Fruit fly (Drosophila melanogaster) whole organism, embryonic: ENCODE measurements around the gene wry.

Source experiments
- Abd-B ChIP-seq: fragments of 200-800 bp; sonication (Bioruptor generic); optimal IDR thresholded peaks from 2 replicates; lab custom pipeline; 2018; ENCODE audit warnings: missing biosample characterization, mild to moderate bottlenecking, missing genetic modification characterization, moderate library complexity
- Adf1 ChIP-seq: fragments of 200-800 bp; sonication (Bioruptor generic); IDR thresholded peaks from 2 replicates; pipeline ENCODE4 v1.3.6; 2022; ENCODE audit warnings: missing biosample characterization, missing genetic modification characterization
- CG13296 ChIP-seq: fragments of 200-800 bp; sonication (Bioruptor generic); optimal IDR thresholded peaks from 3 replicates; lab custom pipeline; 2018; ENCODE audit warnings: missing biosample characterization, mild to moderate bottlenecking, missing genetic modification characterization
- CG15479 ChIP-seq: fragments of 200-800 bp; sonication (Bioruptor generic); optimal IDR thresholded peaks from 3 replicates; lab custom pipeline; 2019; ENCODE audit warnings: missing biosample characterization, mild to moderate bottlenecking, missing genetic modification characterization, moderate library complexity
- CG17612 ChIP-seq: fragments of 200-800 bp; sonication (Bioruptor generic); IDR thresholded peaks from 2 replicates; pipeline ENCODE4 v1.3.6; 2022; ENCODE audit warnings: missing biosample characterization, missing genetic modification characterization
- CG18619 ChIP-seq: fragments of 200-800 bp; sonication (Bioruptor generic); optimal IDR thresholded peaks from 3 replicates; lab custom pipeline; 2017; ENCODE audit warnings: missing biosample characterization, mild to moderate bottlenecking, missing genetic modification characterization
- CG2116 ChIP-seq: fragments of 200-800 bp; sonication (Bioruptor generic); optimal IDR thresholded peaks from 3 replicates; lab custom pipeline; 2018; ENCODE audit warnings: missing biosample characterization, mild to moderate bottlenecking, missing genetic modification characterization
- CG30020 ChIP-seq: fragments of 200-800 bp; optimal IDR thresholded peaks from 2 replicates; lab custom pipeline; 2019; ENCODE audit warnings: missing biosample characterization, mild to moderate bottlenecking, missing genetic modification characterization, moderate library complexity
- CG3407 ChIP-seq: fragments of 200-800 bp; sonication (Bioruptor generic); optimal IDR thresholded peaks from 2 replicates; lab custom pipeline; 2018; ENCODE audit warnings: missing biosample characterization, mild to moderate bottlenecking, missing genetic modification characterization
- CG5245 ChIP-seq: fragments of 200-800 bp; sonication (Bioruptor generic); optimal IDR thresholded peaks from 3 replicates; lab custom pipeline; 2016; ENCODE audit warnings: missing biosample characterization, missing genetic modification characterization
- CG6791 ChIP-seq: fragments of 200-800 bp; sonication (Bioruptor generic); IDR thresholded peaks from 3 replicates; pipeline ENCODE4 v1.3.6; 2022; ENCODE audit warnings: missing biosample characterization, missing genetic modification characterization; ENCODE audit not compliant: partially characterized antibody
- CG7271 ChIP-seq: fragments of 200-800 bp; sonication (Bioruptor generic); optimal IDR thresholded peaks from 2 replicates; lab custom pipeline; 2018; ENCODE audit warnings: missing biosample characterization, mild to moderate bottlenecking, missing genetic modification characterization, moderate library complexity
- CG7357 ChIP-seq: fragments of 200-800 bp; sonication (Bioruptor generic); IDR thresholded peaks from 3 replicates; pipeline ENCODE4 v1.3.6; 2022; ENCODE audit warnings: missing biosample characterization, missing genetic modification characterization
- CG8290 ChIP-seq, 3 experiments: fragments of 200-800 bp; sonication (Bioruptor generic); optimal IDR thresholded peaks; 2 replicates each; lab custom pipeline; 2016 to 2019; ENCODE audit warnings: missing biosample characterization in 3 of 3, missing genetic modification characterization in 3 of 3, mild to moderate bottlenecking in 2 of 3, moderate library complexity in 1 of 3
- CG9797 ChIP-seq: fragments of 200-800 bp; sonication (Bioruptor generic); optimal IDR thresholded peaks from 3 replicates; lab custom pipeline; 2018; ENCODE audit warnings: missing biosample characterization, mild to moderate bottlenecking, missing genetic modification characterization
- Dfd ChIP-seq, 2 experiments: fragments of >200 bp; optimal IDR thresholded peaks; 2 replicates each; lab custom pipeline; 2017; ENCODE audit warnings: missing biosample characterization in 2 of 2, missing genetic modification characterization in 2 of 2
- Dip2 ChIP-seq: fragments of 200-800 bp; sonication (Bioruptor generic); IDR thresholded peaks from 2 replicates; pipeline ENCODE4 v1.3.6; 2022; ENCODE audit warnings: missing biosample characterization, missing genetic modification characterization
- Dll ChIP-seq: fragments of 200-800 bp; sonication (Bioruptor generic); IDR thresholded peaks from 4 replicates; pipeline ENCODE4 v1.3.6; 2022; ENCODE audit warnings: missing biosample characterization, missing genetic modification characterization; ENCODE audit not compliant: partially characterized antibody
- Gug ChIP-seq: fragments of 200-800 bp; sonication (Bioruptor generic); IDR thresholded peaks from 4 replicates; pipeline ENCODE4 v1.3.6; 2022; ENCODE audit warnings: missing biosample characterization, missing genetic modification characterization
- Hand ChIP-seq: fragments of 200-800 bp; sonication (Bioruptor generic); optimal IDR thresholded peaks from 2 replicates; lab custom pipeline; 2017; ENCODE audit warnings: mild to moderate bottlenecking, missing biosample characterization, missing genetic modification reagents, missing genetic modification characterization
- HmgD ChIP-seq: fragments of 200-800 bp; sonication (Bioruptor generic); optimal IDR thresholded peaks from 3 replicates; lab custom pipeline; 2016; ENCODE audit warnings: missing biosample characterization, missing genetic modification characterization
- MBD-R2 ChIP-seq: fragments of 200-800 bp; sonication (Bioruptor generic); IDR thresholded peaks from 2 replicates; pipeline ENCODE4 v1.3.6; 2022; ENCODE audit warnings: missing biosample characterization, missing genetic modification characterization
- Max ChIP-seq: fragments of 200-800 bp; sonication (Bioruptor generic); optimal IDR thresholded peaks from 2 replicates; lab custom pipeline; 2016; ENCODE audit warnings: missing biosample characterization, mild to moderate bottlenecking, missing genetic modification characterization
- Neu2 ChIP-seq: fragments of 200-800 bp; sonication (Bioruptor generic); optimal IDR thresholded peaks from 3 replicates; lab custom pipeline; 2016; ENCODE audit warnings: missing biosample characterization, missing genetic modification characterization, borderline replicate concordance
- Nf-YC ChIP-seq: fragments of 200-800 bp; optimal IDR thresholded peaks from 3 replicates; lab custom pipeline; 2019; ENCODE audit warnings: missing biosample characterization, mild to moderate bottlenecking, missing genetic modification characterization, moderate library complexity
- Rx ChIP-seq: fragments of 200-800 bp; sonication (Bioruptor generic); IDR thresholded peaks from 2 replicates; pipeline ENCODE4 v1.3.6; 2022; ENCODE audit warnings: missing biosample characterization, missing genetic modification characterization
- Stat92E ChIP-seq, 3 experiments: fragments of >200 bp in 2 of 3; fragments of 200-800 bp in 1 of 3; sonication (Bioruptor generic) in 1 of 3; optimal IDR thresholded peaks; 2 replicates each; lab custom pipeline; 2017 to 2019; ENCODE audit warnings: missing biosample characterization in 3 of 3, missing genetic modification characterization in 3 of 3, mild to moderate bottlenecking in 1 of 3, moderate library complexity in 1 of 3
- bbx ChIP-seq: fragments of 200-800 bp; sonication (Bioruptor generic); IDR thresholded peaks from 2 replicates; pipeline ENCODE4 v1.3.6; 2022; ENCODE audit warnings: missing biosample characterization, missing genetic modification characterization; ENCODE audit not compliant: partially characterized antibody
- bcd ChIP-seq: fragments of 200-800 bp; sonication (Bioruptor generic); optimal IDR thresholded peaks from 2 replicates; lab custom pipeline; 2017; ENCODE audit warnings: missing biosample characterization, mild to moderate bottlenecking, missing genetic modification characterization
- bowl ChIP-seq: fragments of 200-800 bp; sonication (Bioruptor generic); IDR thresholded peaks from 2 replicates; pipeline ENCODE4 v1.3.6; 2022; ENCODE audit warnings: missing biosample characterization, missing genetic modification characterization
- chn ChIP-seq: fragments of 200-800 bp; sonication (Bioruptor generic); optimal IDR thresholded peaks from 2 replicates; lab custom pipeline; 2016; ENCODE audit warnings: missing biosample characterization, missing genetic modification characterization
- croc ChIP-seq: fragments of 200-800 bp; sonication (Bioruptor generic); conservative IDR thresholded peaks from 3 replicates; pipeline ENCODE4 v1.3.6; 2022; ENCODE audit warnings: missing biosample characterization, missing genetic modification characterization
- danr ChIP-seq: fragments of 200-800 bp; sonication (Bioruptor generic); IDR thresholded peaks from 2 replicates; pipeline ENCODE4 v1.3.6; 2022; ENCODE audit warnings: missing biosample characterization, missing genetic modification characterization
- dmrt11E ChIP-seq: fragments of 200-800 bp; sonication (Bioruptor generic); optimal IDR thresholded peaks from 3 replicates; lab custom pipeline; 2018; ENCODE audit warnings: missing biosample characterization, mild to moderate bottlenecking, missing genetic modification characterization, moderate library complexity
- dpn ChIP-seq, 2 experiments: fragments of 200-800 bp; sonication (Bioruptor generic); optimal IDR thresholded peaks; 3 replicates each; lab custom pipeline; 2016; ENCODE audit warnings: missing biosample characterization in 2 of 2, missing genetic modification characterization in 2 of 2
- emc ChIP-seq: fragments of 200-800 bp; sonication (Bioruptor generic); optimal IDR thresholded peaks from 2 replicates; lab custom pipeline; 2016; ENCODE audit warnings: missing biosample characterization, missing genetic modification characterization
- fu2 ChIP-seq: fragments of 200-800 bp; sonication (Bioruptor generic); optimal IDR thresholded peaks from 2 replicates; lab custom pipeline; 2016; ENCODE audit warnings: missing biosample characterization, missing genetic modification characterization
- gce ChIP-seq: fragments of 200-800 bp; sonication (Bioruptor generic); IDR thresholded peaks from 3 replicates; pipeline ENCODE4 v1.3.6; 2022; ENCODE audit warnings: missing biosample characterization, missing genetic modification characterization
- gro ChIP-seq: fragments of 200-800 bp; sonication (Bioruptor generic); optimal IDR thresholded peaks from 2 replicates; lab custom pipeline; 2016; ENCODE audit warnings: missing biosample characterization, missing genetic modification characterization
- oc ChIP-seq: fragments of 200-800 bp; sonication (Bioruptor generic); optimal IDR thresholded peaks from 2 replicates; lab custom pipeline; 2018; ENCODE audit warnings: missing biosample characterization, mild to moderate bottlenecking, missing genetic modification characterization, moderate library complexity
- peb ChIP-seq: fragments of 200-800 bp; sonication (Bioruptor generic); IDR thresholded peaks from 2 replicates; pipeline ENCODE4 v1.3.6; 2022; ENCODE audit warnings: missing biosample characterization, missing genetic modification characterization
- pho ChIP-seq: fragments of 200-800 bp; sonication (Bioruptor generic); optimal IDR thresholded peaks from 2 replicates; lab custom pipeline; 2016; ENCODE audit warnings: missing biosample characterization, missing genetic modification characterization
- pita ChIP-seq: fragments of 200-800 bp; sonication (Bioruptor generic); optimal IDR thresholded peaks from 2 replicates; lab custom pipeline; 2017; ENCODE audit warnings: missing biosample characterization, mild to moderate bottlenecking, missing genetic modification characterization
- slp2 ChIP-seq: fragments of 200-800 bp; sonication (Bioruptor generic); optimal IDR thresholded peaks from 2 replicates; lab custom pipeline; 2016; ENCODE audit warnings: missing biosample characterization, missing genetic modification characterization
- sob ChIP-seq: fragments of 200-800 bp; sonication (Bioruptor generic); IDR thresholded peaks from 2 replicates; pipeline ENCODE4 v1.3.6; 2022; ENCODE audit warnings: missing biosample characterization, missing genetic modification characterization
- stc ChIP-seq: fragments of 200-800 bp; sonication (Bioruptor generic); IDR thresholded peaks from 2 replicates; pipeline ENCODE4 v1.3.6; 2022; ENCODE audit warnings: missing biosample characterization, missing genetic modification characterization
- toy ChIP-seq: fragments of 200-800 bp; sonication (Bioruptor generic); IDR thresholded peaks from 2 replicates; pipeline ENCODE4 v1.3.6; 2022; ENCODE audit warnings: missing biosample characterization, missing genetic modification characterization
- trh ChIP-seq: fragments of 200-800 bp; sonication (Bioruptor generic); optimal IDR thresholded peaks from 2 replicates; lab custom pipeline; 2016; ENCODE audit warnings: missing biosample characterization, missing genetic modification characterization
- zfh2 ChIP-seq: fragments of 200-800 bp; sonication (Bioruptor generic); optimal IDR thresholded peaks from 2 replicates; lab custom pipeline; 2016; ENCODE audit warnings: missing biosample characterization, missing genetic modification characterization

Gene wry

dm6 chr2L:1884409-1885082, 48.2 kb downstream of the wry start, which contains the start of gene Wdr62 (continued):
- TF ChIP-seq Neu2 (GFP tag; lab: Kevin White, UChicago) (no peak), trh (GFP tag; lab: Kevin White, UChicago) (peak; percentile 6), fu2 (peak; percentile 35), Adf1 (GFP tag; lab: Robert Waterston, UW) (peak; percentile 75), croc (GFP tag; lab: Robert Waterston, UW) (no peak; the same call in 2 of the 3 replicates), CG7271 (peak; percentile 15), Nf-YC (tag; lab: Kevin White, UChicago) (peak; percentile 54), CG30020 (tag; lab: Kevin White, UChicago) (no peak), zfh2 (GFP tag; lab: Kevin White, UChicago) (peak; percentile 38), bcd (GFP tag; lab: Kevin White, UChicago) (peak; percentile 43), slp2 (peak; percentile 3), CG2116 (GFP tag; lab: Kevin White, UChicago) (peak; percentile 65), CG8290 (GFP tag; optimal IDR thresholded peaks at IDR 0.05; lab: Kevin White, UChicago) (no peak), CG8290 (tag; optimal IDR thresholded peaks at IDR 0.05; lab: Kevin White, UChicago) (peak in 1 of 2 experiments; percentile 92), oc (tag; lab: Kevin White, UChicago) (peak; percentile 78), CG7357 (GFP tag; lab: Robert Waterston, UW) (no peak), Abd-B (GFP tag; lab: Kevin White, UChicago) (peak; percentile 40), CG17612 (no peak), Dip2 (GFP tag; lab: Robert Waterston, UW) (no peak), CG6791 (GFP tag; lab: Robert Waterston, UW) (peak; percentile 83), pho (GFP tag; lab: Kevin White, UChicago) (peak; percentile 40), chn (GFP tag; lab: Kevin White, UChicago) (peak; percentile 19), stc (GFP tag; lab: Robert Waterston, UW) (peak; percentile 48; the same call in 1 of the 2 replicates), peb (GFP tag; lab: Robert Waterston, UW) (no peak), CG15479 (GFP tag; lab: Kevin White, UChicago) (peak; percentile 23), pita (GFP tag; lab: Kevin White, UChicago) (peak; percentile 45), emc (GFP tag; lab: Kevin White, UChicago) (no peak), gro (GFP tag; lab: Kevin White, UChicago) (peak; percentile 85), CG13296 (peak; percentile 33), Dfd (GFP tag; optimal IDR thresholded peaks at IDR 0.05; lab: Kevin White, UChicago) (no peak), sob (GFP tag; lab: Robert Waterston, UW) (peak; percentile 53; the same call in 1 of the 2 replicates), bbx (peak; percentile 88), dmrt11E (tag; lab: Kevin White, UChicago) (no peak), MBD-R2 (GFP tag; lab: Robert Waterston, UW) (peak; percentile 63), Max (GFP tag; lab: Kevin White, UChicago) (peak; percentile 23), bowl (no peak; the same call in 1 of the 2 replicates), CG9797 (GFP tag; lab: Kevin White, UChicago) (peak; percentile 98), CG18619 (GFP tag; lab: Kevin White, UChicago) (no peak), HmgD (GFP tag; lab: Kevin White, UChicago) (peak; percentile 87), Stat92E (GFP tag; optimal IDR thresholded peaks at IDR 0.05; lab: Kevin White, UChicago) (peak in 1 of 3 experiments; percentile 82), CG3407 (no peak), dpn (GFP tag; optimal IDR thresholded peaks at IDR 0.05; lab: Kevin White, UChicago) (peak; percentile 58 to 63), Dll (GFP tag; lab: Robert Waterston, UW) (peak; percentile 49; the same call in 2 of the 4 replicates), danr (no peak), Rx (GFP tag; lab: Robert Waterston, UW) (no peak), CG5245 (no peak), Gug (no peak), gce (GFP tag; lab: Robert Waterston, UW) (no peak; the same call in 2 of the 3 replicates), toy (no peak), Hand (GFP tag; lab: Kevin White, UChicago) (peak; percentile 56)
